Fruit fly (Drosophila melanogaster) whole organism, embryonic: ENCODE results near the gene CG13031.

ENCODE experiments used
- Bgb ChIP-seq: fragments of 200-800 bp; sonication (Bioruptor generic); IDR thresholded peaks from 2 replicates; pipeline ENCODE4 v1.3.6; 2022; ENCODE audit warnings: missing biosample characterization, missing genetic modification characterization; ENCODE audit not compliant: partially characterized antibody
- CG10321 ChIP-seq: fragments of 200-800 bp; sonication (Bioruptor generic); IDR thresholded peaks from 2 replicates; pipeline ENCODE4 v1.3.6; 2022; ENCODE audit warnings: missing biosample characterization, missing genetic modification characterization
- CG10366 ChIP-seq: fragments of 200-800 bp; sonication (Bioruptor generic); IDR thresholded peaks from 2 replicates; pipeline ENCODE4 v1.3.6; 2022; ENCODE audit warnings: missing biosample characterization, missing genetic modification characterization
- CG10979 ChIP-seq: fragments of 200-800 bp; sonication (Bioruptor generic); optimal IDR thresholded peaks from 2 replicates; lab custom pipeline; 2018; ENCODE audit warnings: missing biosample characterization, mild to moderate bottlenecking, missing genetic modification characterization, moderate library complexity
- CG11504 ChIP-seq: fragments of 200-800 bp; sonication (Bioruptor generic); optimal IDR thresholded peaks from 3 replicates; lab custom pipeline; 2019; ENCODE audit warnings: missing biosample characterization, mild to moderate bottlenecking, missing genetic modification characterization, moderate library complexity
- CG12769 ChIP-seq: fragments of 200-800 bp; sonication (Bioruptor generic); optimal IDR thresholded peaks from 2 replicates; lab custom pipeline; 2019; ENCODE audit warnings: missing biosample characterization, mild to moderate bottlenecking, missing genetic modification characterization, moderate library complexity
- CG14710 ChIP-seq: fragments of 200-800 bp; sonication (Bioruptor generic); optimal IDR thresholded peaks from 3 replicates; lab custom pipeline; 2019; ENCODE audit warnings: missing biosample characterization, mild to moderate bottlenecking, missing genetic modification characterization, moderate library complexity
- CG16813 ChIP-seq: fragments of 200-800 bp; sonication (Bioruptor generic); IDR thresholded peaks from 3 replicates; pipeline ENCODE4 v1.3.6; 2022; ENCODE audit warnings: missing biosample characterization, missing genetic modification characterization; ENCODE audit not compliant: partially characterized antibody
- CG17385 ChIP-seq: fragments of 200-800 bp; sonication (Bioruptor generic); optimal IDR thresholded peaks from 3 replicates; lab custom pipeline; 2018; ENCODE audit warnings: missing biosample characterization, mild to moderate bottlenecking, missing genetic modification characterization
- CG17568 ChIP-seq: fragments of 200-800 bp; sonication (Bioruptor generic); optimal IDR thresholded peaks from 2 replicates; lab custom pipeline; 2018; ENCODE audit warnings: missing biosample characterization, mild to moderate bottlenecking, missing genetic modification characterization, moderate library complexity
- CG17802 ChIP-seq: fragments of 200-800 bp; sonication (Bioruptor generic); optimal IDR thresholded peaks from 2 replicates; lab custom pipeline; 2018; ENCODE audit warnings: missing biosample characterization, mild to moderate bottlenecking, missing genetic modification characterization, moderate library complexity
- CG18262 ChIP-seq: fragments of 200-800 bp; optimal IDR thresholded peaks from 3 replicates; lab custom pipeline; 2019; ENCODE audit warnings: missing biosample characterization, mild to moderate bottlenecking, missing genetic modification characterization, moderate library complexity
- CG2199 ChIP-seq: fragments of 200-800 bp; sonication (Bioruptor generic); IDR thresholded peaks from 3 replicates; pipeline ENCODE4 v1.3.6; 2022; ENCODE audit warnings: missing biosample characterization, missing genetic modification characterization
- CG34376 ChIP-seq: fragments of 200-800 bp; sonication (Bioruptor generic); optimal IDR thresholded peaks from 2 replicates; lab custom pipeline; 2018; ENCODE audit warnings: missing biosample characterization, mild to moderate bottlenecking, missing genetic modification characterization
- CG4360 ChIP-seq: fragments of 200-800 bp; sonication (Bioruptor generic); IDR thresholded peaks from 2 replicates; pipeline ENCODE4 v1.3.6; 2022; ENCODE audit warnings: missing biosample characterization, missing genetic modification characterization
- CG4404 ChIP-seq: fragments of 200-800 bp; sonication (Bioruptor generic); IDR thresholded peaks from 2 replicates; pipeline ENCODE4 v1.3.6; 2022; ENCODE audit warnings: missing biosample characterization, missing genetic modification characterization
- CG4820 ChIP-seq: fragments of 200-800 bp; sonication (Bioruptor generic); optimal IDR thresholded peaks from 3 replicates; lab custom pipeline; 2016; ENCODE audit warnings: missing biosample characterization, missing genetic modification characterization
- CG5953 ChIP-seq: fragments of 200-800 bp; sonication (Bioruptor generic); IDR thresholded peaks from 2 replicates; pipeline ENCODE4 v1.3.6; 2022; ENCODE audit warnings: missing biosample characterization, missing genetic modification characterization
- CG8359 ChIP-seq: fragments of 200-800 bp; sonication (Bioruptor generic); optimal IDR thresholded peaks from 2 replicates; lab custom pipeline; 2017; ENCODE audit warnings: missing biosample characterization, mild to moderate bottlenecking, missing genetic modification characterization, borderline replicate concordance
- CG8478 ChIP-seq: fragments of >200 bp; optimal IDR thresholded peaks from 2 replicates; lab custom pipeline; 2018
- CG8924 ChIP-seq: fragments of 200-800 bp; optimal IDR thresholded peaks from 3 replicates; lab custom pipeline; 2019; ENCODE audit warnings: missing biosample characterization, mild to moderate bottlenecking, missing genetic modification characterization, moderate library complexity
- CTCF ChIP-seq: fragments of 200-800 bp; sonication (Bioruptor generic); optimal IDR thresholded peaks from 2 replicates; lab custom pipeline; 2017; ENCODE audit warnings: missing biosample characterization, mild to moderate bottlenecking, missing genetic modification characterization, moderate library complexity
- Dfd ChIP-seq, 2 experiments: fragments of >200 bp; optimal IDR thresholded peaks; 2 replicates each; lab custom pipeline; 2017; ENCODE audit warnings: missing biosample characterization in 2 of 2, missing genetic modification characterization in 2 of 2
- Dip3 ChIP-seq: fragments of 200-800 bp; sonication (Bioruptor generic); optimal IDR thresholded peaks from 3 replicates; lab custom pipeline; 2016; ENCODE audit warnings: missing biosample characterization, missing genetic modification characterization
- Hand ChIP-seq: fragments of 200-800 bp; sonication (Bioruptor generic); optimal IDR thresholded peaks from 2 replicates; lab custom pipeline; 2017; ENCODE audit warnings: mild to moderate bottlenecking, missing biosample characterization, missing genetic modification reagents, missing genetic modification characterization
- Hey ChIP-seq: fragments of 200-800 bp; sonication (Bioruptor generic); optimal IDR thresholded peaks from 3 replicates; lab custom pipeline; 2018; ENCODE audit warnings: missing biosample characterization, mild to moderate bottlenecking, missing genetic modification characterization
- Hr3 ChIP-seq: fragments of 200-800 bp; sonication (Bioruptor generic); optimal IDR thresholded peaks from 3 replicates; lab custom pipeline; 2016; ENCODE audit warnings: missing biosample characterization, missing genetic modification characterization
- MBD-R2 ChIP-seq: fragments of 200-800 bp; sonication (Bioruptor generic); IDR thresholded peaks from 2 replicates; pipeline ENCODE4 v1.3.6; 2022; ENCODE audit warnings: missing biosample characterization, missing genetic modification characterization
- Mes4 ChIP-seq: fragments of 200-800 bp; sonication (Bioruptor generic); optimal IDR thresholded peaks from 2 replicates; lab custom pipeline; 2016; ENCODE audit warnings: missing biosample characterization, missing genetic modification characterization
- Neu2 ChIP-seq: fragments of 200-800 bp; sonication (Bioruptor generic); optimal IDR thresholded peaks from 3 replicates; lab custom pipeline; 2016; ENCODE audit warnings: missing biosample characterization, missing genetic modification characterization, borderline replicate concordance
- Stat92E ChIP-seq, 3 experiments: fragments of >200 bp in 2 of 3; fragments of 200-800 bp in 1 of 3; sonication (Bioruptor generic) in 1 of 3; optimal IDR thresholded peaks; 2 replicates each; lab custom pipeline; 2017 to 2019; ENCODE audit warnings: missing biosample characterization in 3 of 3, missing genetic modification characterization in 3 of 3, mild to moderate bottlenecking in 1 of 3, moderate library complexity in 1 of 3
- bigmax ChIP-seq: fragments of 200-800 bp; sonication (Bioruptor generic); optimal IDR thresholded peaks from 2 replicates; lab custom pipeline; 2018; ENCODE audit warnings: missing biosample characterization, mild to moderate bottlenecking, missing genetic modification characterization
- da ChIP-seq: fragments of 200-800 bp; sonication (Bioruptor generic); optimal IDR thresholded peaks from 2 replicates; lab custom pipeline; 2016; ENCODE audit warnings: missing biosample characterization, missing genetic modification characterization
- fd96Cb ChIP-seq: fragments of 200-800 bp; sonication (Bioruptor generic); optimal IDR thresholded peaks from 2 replicates; lab custom pipeline; 2018; ENCODE audit warnings: missing biosample characterization, mild to moderate bottlenecking, missing genetic modification characterization, moderate library complexity
- grn ChIP-seq: fragments of 200-800 bp; sonication (Bioruptor generic); optimal IDR thresholded peaks from 3 replicates; lab custom pipeline; 2017; ENCODE audit warnings: missing biosample characterization, missing genetic modification characterization
- gsb ChIP-seq: fragments of 200-800 bp; sonication (Bioruptor generic); IDR thresholded peaks from 2 replicates; pipeline ENCODE4 v1.3.6; 2022; ENCODE audit warnings: missing biosample characterization, missing genetic modification characterization
- pnt ChIP-seq: fragments of 200-800 bp; sonication (Bioruptor generic); optimal IDR thresholded peaks from 3 replicates; lab custom pipeline; 2016; ENCODE audit warnings: missing biosample characterization, missing genetic modification characterization
- prd ChIP-seq, 3 experiments: fragments of >200 bp in 2 of 3; fragments of 200-800 bp in 1 of 3; sonication (Bioruptor generic) in 1 of 3; optimal IDR thresholded peaks in 2 of 3; IDR thresholded peaks in 1 of 3; 2 replicates in 2 of 3; 3 replicates in 1 of 3; pipeline versions ENCODE4 v1.3.6 to Lab custom; 2017 to 2022; ENCODE audit warnings: missing biosample characterization in 1 of 3, missing genetic modification characterization in 1 of 3
- shn ChIP-seq: fragments of 200-800 bp; sonication (Bioruptor generic); optimal IDR thresholded peaks from 3 replicates; lab custom pipeline; 2016; ENCODE audit warnings: missing biosample characterization, missing genetic modification characterization
- sug ChIP-seq: fragments of 200-800 bp; optimal IDR thresholded peaks from 2 replicates; lab custom pipeline; 2019; ENCODE audit warnings: missing biosample characterization, mild to moderate bottlenecking, missing genetic modification characterization, moderate library complexity
- tio ChIP-seq: fragments of 200-800 bp; sonication (Bioruptor generic); optimal IDR thresholded peaks from 2 replicates; lab custom pipeline; 2017; ENCODE audit warnings: missing biosample characterization, missing genetic modification characterization, inconsistent platforms
- trh ChIP-seq: fragments of 200-800 bp; sonication (Bioruptor generic); optimal IDR thresholded peaks from 2 replicates; lab custom pipeline; 2016; ENCODE audit warnings: missing biosample characterization, missing genetic modification characterization
- zen2 ChIP-seq: fragments of 200-800 bp; sonication (Bioruptor generic); IDR thresholded peaks from 3 replicates; pipeline ENCODE4 v1.3.6; 2022; ENCODE audit warnings: missing biosample characterization, missing genetic modification characterization; ENCODE audit not compliant: partially characterized antibody

The CG13031 gene

dm6 chr3L:16724561-16724960, at the start of gene CG13031:
TSS of gene CG13031 (plus strand) at chr3L:16724861.
- TF ChIP-seq Bgb (GFP tag; lab: Robert Waterston, UW) (no peak), shn (GFP tag; lab: Kevin White, UChicago) (no peak), CG4404 (no peak), Hey (no peak), CG10979 (tag; lab: Kevin White, UChicago) (no peak), Hand (GFP tag; lab: Kevin White, UChicago) (no peak), CG8478 (no peak), CG10366 (no peak), Mes4 (GFP tag; lab: Kevin White, UChicago) (no peak), fd96Cb (tag; lab: Kevin White, UChicago) (no peak), gsb (GFP tag; lab: Robert Waterston, UW) (no peak)

- TF ChIP-seq Neu2 (peak; percentile 88), MBD-R2 (GFP tag; lab: Robert Waterston, UW) (no peak), Dfd (GFP tag; optimal IDR thresholded peaks at IDR 0.05; lab: Kevin White, UChicago) (peak in 1 of 2 experiments; percentile 79), CG4820 (GFP tag; lab: Kevin White, UChicago) (no peak), CG4360 (GFP tag; lab: Robert Waterston, UW) (peak; percentile 32; the same call in 1 of the 2 replicates), CG11504 (tag; lab: Kevin White, UChicago) (peak; percentile 58), CG10321 (GFP tag; lab: Robert Waterston, UW) (no peak)
Observed at dm6 chr3L:16679492-16680120, 45.1 kb upstream of the CG13031 start.

- no peak for TF ChIP-seq trh (GFP tag; lab: Kevin White, UChicago)
- peak; percentile 17 for TF ChIP-seq grn
- TF ChIP-seq sug (tag; lab: Kevin White, UChicago) = peak; percentile 37
- TF ChIP-seq CG16813 (GFP tag; lab: Robert Waterston, UW) = no peak
- no peak for TF ChIP-seq tio (GFP tag; lab: Kevin White, UChicago)
- no peak for TF ChIP-seq CG17568 (GFP tag; lab: Kevin White, UChicago)
- no peak for TF ChIP-seq CG2199 (GFP tag; lab: Robert Waterston, UW)
- no peak for TF ChIP-seq da (GFP tag; lab: Kevin White, UChicago)
Observed at dm6 chr3L:16682371-16682770, 42.3 kb upstream of the CG13031 start.

dm6 chr3L:16683007-16683406, 41.7 kb upstream of the CG13031 start:
- TF ChIP-seq zen2 (GFP tag; lab: Robert Waterston, UW) (no peak), CG17385 (GFP tag; lab: Kevin White, UChicago) (no peak), bigmax (GFP tag; lab: Kevin White, UChicago) (no peak), CG18262 (tag; lab: Kevin White, UChicago) (no peak), CG8359 (GFP tag; lab: Kevin White, UChicago) (no peak), prd (optimal IDR thresholded peaks at IDR 0.05; lab: Kevin White, UChicago) (no peak), prd (GFP tag; IDR thresholded peaks at IDR 0.05; lab: Robert Waterston, UW) (no peak), CTCF (GFP tag; lab: Kevin White, UChicago) (no peak), Hr3 (GFP tag; lab: Kevin White, UChicago) (no peak), CG5953 (no peak), Dip3 (no peak), pnt (no peak), CG17802 (no peak), CG12769 (tag; lab: Kevin White, UChicago) (no peak), CG34376 (GFP tag; lab: Kevin White, UChicago) (no peak), Stat92E (GFP tag; optimal IDR thresholded peaks at IDR 0.05; lab: Kevin White, UChicago) (no peak), CG8924 (tag; lab: Kevin White, UChicago) (no peak), CG14710 (no peak)
